Fruit fly (Drosophila melanogaster): ENCODE results near the gene CG13698.

DNA sequence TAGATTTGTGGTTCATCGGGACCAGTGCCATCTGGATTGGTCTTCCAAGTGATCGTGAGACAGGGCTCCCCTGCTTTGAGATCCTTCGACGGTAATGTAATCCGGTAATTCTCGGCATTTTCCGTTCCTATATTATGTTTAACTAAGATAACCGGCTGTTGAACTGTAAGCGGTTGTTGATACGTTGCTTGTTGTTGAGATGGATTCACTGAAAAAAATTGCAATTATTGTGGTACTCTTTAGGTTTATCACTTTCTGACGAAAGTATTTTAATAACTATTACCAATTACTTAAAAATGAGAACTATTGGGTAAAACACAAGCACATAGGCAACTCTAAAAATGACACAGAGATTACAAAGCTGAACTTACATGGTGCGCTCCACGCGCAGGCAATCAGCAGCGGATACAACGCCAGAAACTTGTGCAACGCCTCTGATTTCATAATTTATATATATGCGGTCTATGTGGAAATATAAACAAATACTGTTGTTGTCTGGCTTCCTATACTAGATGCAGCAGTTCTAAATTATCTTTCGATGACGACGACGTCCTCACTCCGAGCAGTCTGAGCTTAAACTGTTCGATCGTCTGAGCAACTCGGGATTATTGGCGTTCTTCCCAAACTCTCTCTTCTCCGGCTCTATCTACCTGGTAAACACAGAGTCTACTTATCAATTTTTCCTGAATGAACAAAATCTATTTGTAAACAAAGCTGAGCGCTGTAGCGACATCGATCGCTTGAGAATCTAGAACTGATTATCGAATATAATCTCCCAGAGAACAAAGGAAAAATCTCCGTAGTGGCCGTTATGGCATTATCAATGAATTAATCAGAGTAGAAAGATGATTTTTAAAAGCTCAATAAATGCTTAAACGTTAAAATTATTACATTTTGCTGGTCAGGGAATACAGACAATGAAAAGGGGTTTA, 18.9 kb downstream of the CG13698 start, which contains the start of gene CG34253:
- no peak for TF ChIP-seq GATAd (GFP tag; optimal IDR thresholded peaks at IDR 0.05)
- TF ChIP-seq jim (GFP tag; optimal IDR thresholded peaks at IDR 0.05): no peak
- no peak for TF ChIP-seq br (GFP tag; optimal IDR thresholded peaks at IDR 0.05)
- no peak for TF ChIP-seq woc (GFP tag; optimal IDR thresholded peaks at IDR 0.05)
- no peak for TF ChIP-seq dl (GFP tag; optimal IDR thresholded peaks at IDR 0.05; ENCODE audit: insufficient read depth in 1 of 2, partially characterized antibody in 2 of 2)
- no peak for TF ChIP-seq h (GFP tag; optimal IDR thresholded peaks at IDR 0.05)
- no peak for TF ChIP-seq fru (GFP tag; optimal IDR thresholded peaks at IDR 0.05)
- no peak for TF ChIP-seq pan (optimal IDR thresholded peaks at IDR 0.05)
- no peak for TF ChIP-seq CG32264 (GFP tag; optimal IDR thresholded peaks at IDR 0.05)
- no peak for TF ChIP-seq Jra (GFP tag; optimal IDR thresholded peaks at IDR 0.05)
- no peak for TF ChIP-seq usp (GFP tag; optimal IDR thresholded peaks at IDR 0.05)

All from whole organism, wandering third instar larva.